Fruit fly (Drosophila melanogaster) whole organism, pupa: ENCODE data around the gene CG11841.
A peak's percentile ranks its signal among the peaks of the same experiment; 100 is the strongest.

Experiments used
- CG14655 ChIP-seq: fragments of 200-800 bp; sonication (Bioruptor generic); optimal IDR thresholded peaks from 3 replicates; lab custom pipeline; 2017; ENCODE audit warnings: mild to moderate bottlenecking, missing biosample characterization, missing genetic modification reagents, missing genetic modification characterization
- CG15710 ChIP-seq: fragments of 200-800 bp; sonication (Bioruptor generic); optimal IDR thresholded peaks from 2 replicates; lab custom pipeline; 2018; ENCODE audit warnings: missing biosample characterization, mild to moderate bottlenecking, missing genetic modification characterization, moderate library complexity
- CG17806 ChIP-seq: fragments of 200-800 bp; sonication (Bioruptor generic); optimal IDR thresholded peaks from 2 replicates; lab custom pipeline; 2018; ENCODE audit warnings: missing biosample characterization, mild to moderate bottlenecking, missing genetic modification characterization, moderate library complexity
- CG32121 ChIP-seq: fragments of 200-800 bp; sonication (Bioruptor generic); IDR thresholded peaks from 2 replicates; pipeline ENCODE4 v1.3.6; 2022; ENCODE audit warnings: missing biosample characterization, missing genetic modification characterization
- CG34367 ChIP-seq: fragments of 200-800 bp; sonication (Bioruptor generic); optimal IDR thresholded peaks from 2 replicates; lab custom pipeline; 2018; ENCODE audit warnings: missing biosample characterization, mild to moderate bottlenecking, missing genetic modification characterization
- EcR ChIP-seq: fragments of 200-800 bp; sonication (Bioruptor generic); optimal IDR thresholded peaks from 3 replicates; lab custom pipeline; 2019; ENCODE audit warnings: missing biosample characterization, missing genetic modification characterization, mild to moderate bottlenecking, moderate library complexity, missing genetic modification reagents
- Ets98B ChIP-seq: fragments of 200-800 bp; sonication (Bioruptor generic); IDR thresholded peaks from 2 replicates; pipeline ENCODE4 v1.3.6; 2022; ENCODE audit warnings: missing biosample characterization, missing genetic modification characterization
- gl ChIP-seq: fragments of 200-800 bp; sonication (Bioruptor generic); optimal IDR thresholded peaks from 2 replicates; lab custom pipeline; 2018; ENCODE audit warnings: missing biosample characterization, mild to moderate bottlenecking, missing genetic modification characterization

dm6 chr3R:29072834-29073233, 22.0 kb downstream of the CG11841 start:
- TF ChIP-seq CG34367 (tag; lab: Kevin White, UChicago) (peak; percentile 51), gl (tag; lab: Kevin White, UChicago) (peak; percentile 13), CG17806 (tag; lab: Kevin White, UChicago) (peak; percentile 55), Ets98B (peak; percentile 25; the same call in 1 of the 2 replicates), CG15710 (peak; percentile 10), CG14655 (GFP tag; lab: Kevin White, UChicago) (peak; percentile 72), EcR (GFP tag; lab: Kevin White, UChicago) (no peak), CG32121 (GFP tag; lab: Robert Waterston, UW) (no peak)
